Worm (Caenorhabditis elegans): Measurements from ENCODE around the gene Y105C5B.17.

Y105C5B.17 gene

ce11 chrIV:15930281-15930680 is 32.6 kb upstream of the Y105C5B.17 start, which contains the start of gene Y105C5B.9:
Gene Y105C5B.9 (plus strand): TSS chrIV:15930581.
- TF ChIP-seq unc-62 (GFP tag; optimal IDR thresholded peaks at IDR 0.05) (no peak), ceh-82 (tag; optimal IDR thresholded peaks at IDR 0.05) (no peak), ama-1 (optimal IDR thresholded peaks at IDR 0.05) (no peak), unc-39 (tag; optimal IDR thresholded peaks at IDR 0.05) (no peak), R02D3.7 (tag; optimal IDR thresholded peaks at IDR 0.05) (no peak), mbf-1 (tag; optimal IDR thresholded peaks at IDR 0.05) (no peak), elt-1 (tag; optimal IDR thresholded peaks at IDR 0.05) (no peak), snpc-4 (tag; optimal IDR thresholded peaks at IDR 0.05) (no peak), nhr-77 (tag; optimal IDR thresholded peaks at IDR 0.05) (no peak), lin-39 (tag; optimal IDR thresholded peaks at IDR 0.05) (no peak), nhr-10 (tag; optimal IDR thresholded peaks at IDR 0.05) (no peak), ceh-16 (tag; optimal IDR thresholded peaks at IDR 0.05) (no peak), fos-1 (tag; optimal IDR thresholded peaks at IDR 0.05) (no peak), Y55F3AM.14 (GFP tag; optimal IDR thresholded peaks at IDR 0.05) (no peak)

- TF ChIP-seq nhr-6 (tag; optimal IDR thresholded peaks at IDR 0.05) (no peak), skn-1 (tag; optimal IDR thresholded peaks at IDR 0.05) (no peak), nhr-77 (tag; optimal IDR thresholded peaks at IDR 0.05) (no peak), nhr-21 (tag; optimal IDR thresholded peaks at IDR 0.05) (no peak), F13H6.1 (tag; optimal IDR thresholded peaks at IDR 0.05) (no peak), sem-4 (tag; optimal IDR thresholded peaks at IDR 0.05) (no peak), fos-1 (tag; optimal IDR thresholded peaks at IDR 0.05) (no peak), ZK546.5 (tag; optimal IDR thresholded peaks at IDR 0.05) (no peak), Y55F3AM.14 (GFP tag; optimal IDR thresholded peaks at IDR 0.05) (no peak), egl-27 (tag; optimal IDR thresholded peaks at IDR 0.05) (no peak), lin-39 (tag; optimal IDR thresholded peaks at IDR 0.05) (no peak), dmd-4 (tag; optimal IDR thresholded peaks at IDR 0.05) (no peak)
Observed at ce11 chrIV:15930694-15931093, 32.2 kb upstream of the Y105C5B.17 start.

ce11 chrIV:15931176-15931575 is 31.7 kb upstream of the Y105C5B.17 start:
- no peak for TF ChIP-seq lsy-2 (tag; optimal IDR thresholded peaks at IDR 0.05)
- no peak for TF ChIP-seq nhr-77 (tag; optimal IDR thresholded peaks at IDR 0.05)
- TF ChIP-seq Y55F3AM.14 (GFP tag; optimal IDR thresholded peaks at IDR 0.05), result peak; percentile 5
- TF ChIP-seq ztf-1 (GFP tag; conservative IDR thresholded peaks at IDR 0.05), result no peak
- TF ChIP-seq gmeb-1 (tag; optimal IDR thresholded peaks at IDR 0.05), result peak; percentile 28
- no peak for TF ChIP-seq snpc-4 (tag; optimal IDR thresholded peaks at IDR 0.05)
- TF ChIP-seq C34F6.9 (tag; optimal IDR thresholded peaks at IDR 0.05), result no peak
- no peak for TF ChIP-seq crh-2 (tag; optimal IDR thresholded peaks at IDR 0.05)
- no peak for TF ChIP-seq R02D3.7 (tag; optimal IDR thresholded peaks at IDR 0.05)
- TF ChIP-seq zag-1 (tag; optimal IDR thresholded peaks at IDR 0.05), result no peak
- no peak for TF ChIP-seq unc-62 (GFP tag; optimal IDR thresholded peaks at IDR 0.05)
- no peak for TF ChIP-seq nhr-6 (tag; optimal IDR thresholded peaks at IDR 0.05)
- no peak for TF ChIP-seq fos-1 (tag; optimal IDR thresholded peaks at IDR 0.05)
- no peak for TF ChIP-seq skn-1 (tag; optimal IDR thresholded peaks at IDR 0.05)
- peak; percentile 34 for TF ChIP-seq unc-55 (GFP tag; optimal IDR thresholded peaks at IDR 0.05)
- no peak for TF ChIP-seq nhr-11 (tag; optimal IDR thresholded peaks at IDR 0.05)
- TF ChIP-seq nhr-25 (tag; optimal IDR thresholded peaks at IDR 0.05), result no peak
- no peak for TF ChIP-seq lin-39 (tag; optimal IDR thresholded peaks at IDR 0.05)
- no peak for TF ChIP-seq mbf-1 (tag; optimal IDR thresholded peaks at IDR 0.05)
- no peak for TF ChIP-seq nhr-21 (tag; optimal IDR thresholded peaks at IDR 0.05)
- TF ChIP-seq ceh-16 (tag; optimal IDR thresholded peaks at IDR 0.05), result no peak
- TF ChIP-seq ztf-4 (tag; optimal IDR thresholded peaks at IDR 0.05), result no peak
- peak in 1 of 2 experiments; percentile 1 for TF ChIP-seq mdl-1 (tag; optimal IDR thresholded peaks at IDR 0.05)
- peak; percentile 13 for TF ChIP-seq sma-9 (GFP tag; optimal IDR thresholded peaks at IDR 0.05)
- no peak for TF ChIP-seq sma-9 (tag; optimal IDR thresholded peaks at IDR 0.05)
- no peak for TF ChIP-seq elt-3 (tag; optimal IDR thresholded peaks at IDR 0.05)
- TF ChIP-seq mab-5 (tag; optimal IDR thresholded peaks at IDR 0.05), result no peak
- no peak for TF ChIP-seq ceh-82 (tag; optimal IDR thresholded peaks at IDR 0.05)
- TF ChIP-seq egl-27 (tag; optimal IDR thresholded peaks at IDR 0.05), result no peak
- no peak for TF ChIP-seq peb-1 (tag; optimal IDR thresholded peaks at IDR 0.05)
- no peak for TF ChIP-seq nhr-23 (tag; optimal IDR thresholded peaks at IDR 0.05)
- no peak for TF ChIP-seq nhr-237 (tag; optimal IDR thresholded peaks at IDR 0.05)
- TF ChIP-seq lin-11 (tag; optimal IDR thresholded peaks at IDR 0.05), result no peak
- TF ChIP-seq alr-1 (tag; optimal IDR thresholded peaks at IDR 0.05), result no peak
- TF ChIP-seq F13H6.1 (tag; optimal IDR thresholded peaks at IDR 0.05), result no peak
- TF ChIP-seq sma-3 (GFP tag; optimal IDR thresholded peaks at IDR 0.05), result peak; percentile 13
- no peak for TF ChIP-seq ZK546.5 (tag; optimal IDR thresholded peaks at IDR 0.05)
- no peak for TF ChIP-seq nhr-10 (tag; optimal IDR thresholded peaks at IDR 0.05)
- peak; percentile 60 for TF ChIP-seq nhr-129 (tag; optimal IDR thresholded peaks at IDR 0.05)
- no peak for TF ChIP-seq sem-4 (tag; optimal IDR thresholded peaks at IDR 0.05)
- no peak for TF ChIP-seq blmp-1 (tag; optimal IDR thresholded peaks at IDR 0.05; ENCODE audit: insufficient read depth)
- TF ChIP-seq lin-13 (GFP tag; optimal IDR thresholded peaks at IDR 0.05), result no peak
- TF ChIP-seq elt-1 (tag; optimal IDR thresholded peaks at IDR 0.05), result no peak
- no peak for TF ChIP-seq ama-1 (optimal IDR thresholded peaks at IDR 0.05)
- TF ChIP-seq ztf-11 (tag; optimal IDR thresholded peaks at IDR 0.05), result no peak
- TF ChIP-seq nhr-12 (tag; optimal IDR thresholded peaks at IDR 0.05), result no peak
- no peak for TF ChIP-seq dmd-4 (tag; optimal IDR thresholded peaks at IDR 0.05)
- no peak for TF ChIP-seq unc-39 (tag; optimal IDR thresholded peaks at IDR 0.05)

Measured in whole organism, L2 larva.